Worm (Caenorhabditis elegans) whole organism, midembryonic: ENCODE results near the gene sna-2.

Experiments used
- T22C8.4 ChIP-seq: fragments of 200-800 bp; sonication (Bioruptor generic); IDR thresholded peaks from 2 replicates; pipeline ENCODE4 v1.3.6; 2022; ENCODE audit warnings: missing genetic modification characterization, missing compliant biosample characterization
- cog-1 ChIP-seq: sonication (generic microtip); optimal IDR thresholded peaks from 2 replicates; lab custom pipeline; 2016; ENCODE audit warnings: missing genetic modification characterization, missing compliant biosample characterization
- flt-1 ChIP-seq: fragments of 200-800 bp; sonication (Bioruptor generic); IDR thresholded peaks from 2 replicates; pipeline ENCODE4 v1.3.6; 2022; ENCODE audit warnings: missing genetic modification characterization, missing compliant biosample characterization
- klf-2 ChIP-seq: fragments of 200-800 bp; sonication (Bioruptor generic); conservative IDR thresholded peaks from 2 replicates; pipeline ENCODE4 v1.3.6; 2022; ENCODE audit warnings: missing genetic modification reagents, missing genetic modification characterization, missing compliant biosample characterization
- med-1 ChIP-seq: sonication (generic microtip); optimal IDR thresholded peaks from 2 replicates; lab custom pipeline; 2017; ENCODE audit warnings: missing genetic modification characterization, mild to moderate bottlenecking, missing compliant biosample characterization, antibody characterized with exemption, missing genetic modification reagents; ENCODE audit not compliant: insufficient read depth
- ref-1 ChIP-seq: fragments of 200-800 bp; sonication (Bioruptor generic); conservative IDR thresholded peaks from 2 replicates; pipeline ENCODE4 v1.3.6; 2022; ENCODE audit warnings: missing genetic modification reagents, missing genetic modification characterization, missing compliant biosample characterization
- tab-1 ChIP-seq: fragments of 200-800 bp; sonication (Bioruptor generic); IDR thresholded peaks from 2 replicates; pipeline ENCODE4 v1.3.6; 2022; ENCODE audit warnings: missing genetic modification characterization, missing compliant biosample characterization
- ztf-23 ChIP-seq: fragments of 200-800 bp; sonication (Bioruptor generic); IDR thresholded peaks from 2 replicates; pipeline ENCODE4 v1.3.6; 2022; ENCODE audit warnings: missing genetic modification reagents, missing genetic modification characterization, missing compliant biosample characterization
- ztf-29 ChIP-seq: fragments of 200-800 bp; sonication (Bioruptor generic); IDR thresholded peaks from 2 replicates; pipeline ENCODE4 v1.3.6; 2022; ENCODE audit warnings: missing genetic modification reagents, missing genetic modification characterization, missing compliant biosample characterization

sna-2 gene

DNA sequence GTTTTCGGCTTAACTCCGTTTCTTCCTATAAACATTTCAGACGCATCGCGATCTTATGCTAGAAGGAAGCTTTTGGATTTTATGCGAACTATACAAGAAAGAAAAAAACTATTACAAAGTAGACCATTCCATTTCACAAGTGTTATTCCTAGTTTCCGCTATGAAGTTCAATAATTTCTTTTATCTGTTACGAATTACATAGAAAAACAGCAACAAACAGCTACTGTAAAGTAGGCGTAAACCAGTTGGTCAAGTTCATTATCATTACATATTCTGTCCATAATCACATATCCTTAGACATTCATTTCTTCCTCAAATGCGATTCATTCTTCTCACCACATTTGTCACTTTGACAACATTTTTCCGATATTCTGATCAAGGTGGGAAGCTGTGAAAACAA lies 39.2 kb downstream of the sna-2 start, which contains the start of gene C28D4.10:
C28D4.10 (plus strand) TSS at position 301 of the 400 bp plus-strand sequence.
- TF ChIP-seq ref-1 (no peak), ztf-23 (GFP tag; lab: Robert Waterston, UW) (no peak), tab-1 (no peak), flt-1 (GFP tag; lab: Robert Waterston, UW) (no peak), med-1 (GFP tag; lab: Kevin White, UChicago) (no peak), T22C8.4 (no peak), klf-2 (GFP tag; lab: Robert Waterston, UW) (no peak), cog-1 (tag; lab: Kevin White, UChicago) (no peak), ztf-29 (no peak)

ce11 chrIV:9737204-9737790 lies 40.1 kb downstream of the sna-2 start, which contains the start of gene cka-1:
Gene cka-1 (minus strand): TSS chrIV:9737621.
- TF ChIP-seq ztf-29 (no peak), ref-1 (no peak), cog-1 (tag; lab: Kevin White, UChicago) (no peak), ztf-23 (GFP tag; lab: Robert Waterston, UW) (no peak), tab-1 (no peak), med-1 (GFP tag; lab: Kevin White, UChicago) (no peak), klf-2 (GFP tag; lab: Robert Waterston, UW) (no peak), T22C8.4 (no peak), flt-1 (GFP tag; lab: Robert Waterston, UW) (no peak)

ce11 chrIV:9735750-9736149 lies 41.7 kb downstream of the sna-2 start:
- TF ChIP-seq ztf-29 (no peak), med-1 (GFP tag; lab: Kevin White, UChicago) (no peak), T22C8.4 (no peak), ztf-23 (GFP tag; lab: Robert Waterston, UW) (no peak), klf-2 (GFP tag; lab: Robert Waterston, UW) (no peak)

DNA sequence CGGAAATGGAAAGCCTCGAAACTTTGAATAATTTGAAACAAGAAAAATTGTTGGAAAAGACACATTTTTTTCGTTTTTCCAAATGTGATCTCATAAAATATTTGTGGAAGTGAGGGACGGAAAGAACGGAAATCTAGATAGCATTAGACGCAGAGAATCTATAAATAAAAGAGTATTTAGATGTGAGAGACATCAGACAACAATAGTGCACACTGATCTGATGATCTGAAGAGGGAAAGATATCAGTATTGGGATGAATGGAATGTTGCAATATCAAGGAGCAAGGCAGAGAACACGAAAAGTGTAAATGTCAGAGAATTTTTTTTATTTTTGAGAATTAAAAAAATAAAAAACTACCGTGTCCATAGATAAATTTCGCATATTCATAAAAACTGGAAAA lies 42.6 kb downstream of the sna-2 start:
- TF ChIP-seq ztf-29 (no peak), T22C8.4 (no peak), flt-1 (GFP tag; lab: Robert Waterston, UW) (no peak), klf-2 (GFP tag; lab: Robert Waterston, UW) (no peak), cog-1 (tag; lab: Kevin White, UChicago) (no peak), tab-1 (no peak), med-1 (GFP tag; lab: Kevin White, UChicago) (no peak)

DNA sequence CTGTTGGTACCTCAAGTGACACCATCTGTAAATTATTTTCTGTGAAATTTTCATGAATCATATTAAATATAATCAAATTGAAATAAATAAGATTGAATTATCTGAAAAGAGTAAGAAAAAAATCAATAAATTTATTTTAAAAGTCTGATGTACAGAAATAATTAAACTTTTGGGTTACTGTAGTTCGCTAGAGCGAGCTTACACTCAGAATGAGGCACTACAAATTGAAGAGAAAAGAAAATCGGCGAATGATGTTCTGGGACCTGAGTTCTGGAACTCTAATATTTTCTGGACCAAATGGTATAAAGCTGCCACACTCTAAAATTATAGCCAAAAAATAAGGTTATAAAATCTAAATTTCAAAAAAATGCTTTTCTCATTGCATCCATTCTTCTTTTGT lies 43.5 kb downstream of the sna-2 start:
- TF ChIP-seq ztf-23 (GFP tag; lab: Robert Waterston, UW) (no peak), ref-1 (no peak), ztf-29 (no peak), tab-1 (no peak), flt-1 (GFP tag; lab: Robert Waterston, UW) (no peak), med-1 (GFP tag; lab: Kevin White, UChicago) (no peak), T22C8.4 (no peak), cog-1 (tag; lab: Kevin White, UChicago) (no peak), klf-2 (GFP tag; lab: Robert Waterston, UW) (no peak)

- TF ChIP-seq flt-1 (GFP tag; lab: Robert Waterston, UW) (no peak), T22C8.4 (no peak), ztf-29 (no peak)
Observed at ce11 chrIV:9728376-9728775, 49.1 kb downstream of the sna-2 start, which contains the start of gene nhr-100. Gene nhr-100 (plus strand): TSS chrIV:9728676.

ce11 chrIV:9727217-9727616 lies 50.2 kb downstream of the sna-2 start:
- TF ChIP-seq ztf-23 (GFP tag; lab: Robert Waterston, UW) (no peak), ztf-29 (no peak), klf-2 (GFP tag; lab: Robert Waterston, UW) (no peak), ref-1 (no peak), tab-1 (no peak), med-1 (GFP tag; lab: Kevin White, UChicago) (no peak), T22C8.4 (no peak)

DNA sequence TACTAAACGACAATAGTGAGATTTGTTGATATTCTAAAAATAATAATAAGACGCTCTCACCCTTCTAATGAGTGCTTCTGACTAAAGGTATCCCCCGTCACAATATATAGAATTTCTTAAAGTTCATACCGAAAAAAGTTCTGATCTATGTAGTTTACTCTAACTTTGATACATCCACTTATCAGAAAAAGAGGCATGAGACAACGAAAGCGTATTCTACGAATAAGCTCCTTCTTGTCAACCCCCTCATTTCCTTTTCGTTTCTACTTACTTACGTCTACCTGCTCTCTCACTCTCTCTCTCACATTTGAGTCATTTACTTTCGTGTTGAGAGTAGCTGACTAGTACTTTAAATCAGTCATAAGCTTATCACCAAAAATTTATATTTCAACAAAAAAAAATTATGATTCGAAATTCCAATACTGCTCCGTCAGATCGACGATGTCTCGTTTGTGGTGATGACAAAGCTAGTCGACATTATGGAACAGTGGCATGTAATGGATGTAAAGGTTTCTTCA lies 51.9 kb downstream of the sna-2 start:
- TF ChIP-seq klf-2 (GFP tag; lab: Robert Waterston, UW), result no peak
- no peak for TF ChIP-seq flt-1 (GFP tag; lab: Robert Waterston, UW)
- TF ChIP-seq ref-1, result no peak
- no peak for TF ChIP-seq med-1 (GFP tag; lab: Kevin White, UChicago)
- no peak for TF ChIP-seq T22C8.4
- TF ChIP-seq cog-1 (tag; lab: Kevin White, UChicago), result no peak
- TF ChIP-seq ztf-29, result no peak

ce11 chrIV:9724948-9725347 lies 52.5 kb downstream of the sna-2 start, which contains the start of the genes nhr-138 and C28D4.18:
Gene nhr-138 (plus strand): TSS chrIV:9725251.
Gene C28D4.18 (plus strand): TSS chrIV:9725280.
- TF ChIP-seq ztf-29 (no peak), med-1 (GFP tag; lab: Kevin White, UChicago) (no peak), flt-1 (GFP tag; lab: Robert Waterston, UW) (no peak), ztf-23 (GFP tag; lab: Robert Waterston, UW) (no peak), tab-1 (no peak), ref-1 (no peak), klf-2 (GFP tag; lab: Robert Waterston, UW) (no peak), cog-1 (tag; lab: Kevin White, UChicago) (no peak), T22C8.4 (no peak)
